Fruit fly (Drosophila melanogaster) whole organism, embryonic: Measurements from ENCODE around the gene Unc-115a.

ENCODE experiments used
- Abd-B ChIP-seq: fragments of 200-800 bp; sonication (Bioruptor generic); optimal IDR thresholded peaks from 2 replicates; lab custom pipeline; 2018; ENCODE audit warnings: missing biosample characterization, mild to moderate bottlenecking, missing genetic modification characterization, moderate library complexity
- Bdp1 ChIP-seq: fragments of 200-800 bp; sonication (Bioruptor generic); optimal IDR thresholded peaks from 3 replicates; lab custom pipeline; 2016; ENCODE audit warnings: missing biosample characterization, missing genetic modification characterization
- CG10267 ChIP-seq: fragments of 200-800 bp; sonication (Bioruptor generic); optimal IDR thresholded peaks from 2 replicates; lab custom pipeline; 2018; ENCODE audit warnings: missing biosample characterization, mild to moderate bottlenecking, missing genetic modification characterization, moderate library complexity
- CG10959 ChIP-seq: fragments of 200-800 bp; sonication (Bioruptor generic); IDR thresholded peaks from 2 replicates; pipeline ENCODE4 v1.3.6; 2022; ENCODE audit warnings: missing biosample characterization, missing genetic modification characterization
- CG12391 ChIP-seq: fragments of 200-800 bp; sonication (Bioruptor generic); optimal IDR thresholded peaks from 3 replicates; lab custom pipeline; 2018; ENCODE audit warnings: missing biosample characterization, mild to moderate bottlenecking, missing genetic modification characterization, moderate library complexity
- CG12659 ChIP-seq: fragments of 200-800 bp; sonication (Bioruptor generic); optimal IDR thresholded peaks from 3 replicates; lab custom pipeline; 2017; ENCODE audit warnings: mild to moderate bottlenecking, missing biosample characterization, missing genetic modification reagents, missing genetic modification characterization
- CG13123 ChIP-seq: fragments of 200-800 bp; sonication (Bioruptor generic); optimal IDR thresholded peaks from 2 replicates; lab custom pipeline; 2016; ENCODE audit warnings: missing biosample characterization, missing genetic modification characterization
- CG13894 ChIP-seq: fragments of 200-800 bp; sonication (Bioruptor generic); optimal IDR thresholded peaks from 3 replicates; lab custom pipeline; 2018; ENCODE audit warnings: missing biosample characterization, mild to moderate bottlenecking, missing genetic modification characterization, moderate library complexity
- CG14441 ChIP-seq: fragments of 200-800 bp; sonication (Bioruptor generic); IDR thresholded peaks from 2 replicates; pipeline ENCODE4 v1.3.6; 2022; ENCODE audit warnings: missing biosample characterization, missing genetic modification characterization
- CG14710 ChIP-seq: fragments of 200-800 bp; sonication (Bioruptor generic); optimal IDR thresholded peaks from 3 replicates; lab custom pipeline; 2019; ENCODE audit warnings: missing biosample characterization, mild to moderate bottlenecking, missing genetic modification characterization, moderate library complexity
- CG16813 ChIP-seq: fragments of 200-800 bp; sonication (Bioruptor generic); IDR thresholded peaks from 3 replicates; pipeline ENCODE4 v1.3.6; 2022; ENCODE audit warnings: missing biosample characterization, missing genetic modification characterization; ENCODE audit not compliant: partially characterized antibody
- CG17829 ChIP-seq: fragments of 200-800 bp; optimal IDR thresholded peaks from 2 replicates; lab custom pipeline; 2019; ENCODE audit warnings: missing biosample characterization, mild to moderate bottlenecking, missing genetic modification characterization, moderate library complexity
- CG2116 ChIP-seq: fragments of 200-800 bp; sonication (Bioruptor generic); optimal IDR thresholded peaks from 3 replicates; lab custom pipeline; 2018; ENCODE audit warnings: missing biosample characterization, mild to moderate bottlenecking, missing genetic modification characterization
- CG2120 ChIP-seq: fragments of 200-800 bp; sonication (Bioruptor generic); optimal IDR thresholded peaks from 3 replicates; lab custom pipeline; 2016; ENCODE audit warnings: missing biosample characterization, missing genetic modification characterization
- CG2129 ChIP-seq: fragments of 200-800 bp; sonication (Bioruptor generic); IDR thresholded peaks from 2 replicates; pipeline ENCODE4 v1.3.6; 2022; ENCODE audit warnings: missing biosample characterization, missing genetic modification characterization; ENCODE audit not compliant: partially characterized antibody
- CG6791 ChIP-seq: fragments of 200-800 bp; sonication (Bioruptor generic); IDR thresholded peaks from 3 replicates; pipeline ENCODE4 v1.3.6; 2022; ENCODE audit warnings: missing biosample characterization, missing genetic modification characterization; ENCODE audit not compliant: partially characterized antibody
- CG7963 ChIP-seq: fragments of 200-800 bp; sonication (Bioruptor generic); IDR thresholded peaks from 3 replicates; pipeline ENCODE4 v1.3.6; 2022; ENCODE audit warnings: missing biosample characterization, missing genetic modification characterization; ENCODE audit not compliant: partially characterized antibody
- CG8924 ChIP-seq: fragments of 200-800 bp; optimal IDR thresholded peaks from 3 replicates; lab custom pipeline; 2019; ENCODE audit warnings: missing biosample characterization, mild to moderate bottlenecking, missing genetic modification characterization, moderate library complexity
- CG9437 ChIP-seq: fragments of 200-800 bp; sonication (Bioruptor generic); optimal IDR thresholded peaks from 2 replicates; lab custom pipeline; 2018; ENCODE audit warnings: missing biosample characterization, mild to moderate bottlenecking, missing genetic modification characterization
- D ChIP-seq, 2 experiments: fragments of 200-800 bp in 1 of 2; fragments of >200 bp in 1 of 2; sonication (Bioruptor generic) in 1 of 2; optimal IDR thresholded peaks; 2 replicates in 1 of 2; 3 replicates in 1 of 2; lab custom pipeline; 2017; ENCODE audit warnings: mild to moderate bottlenecking in 1 of 2, missing biosample characterization in 1 of 2, missing genetic modification characterization in 1 of 2, missing genetic modification reagents in 1 of 2
- Dll ChIP-seq: fragments of 200-800 bp; sonication (Bioruptor generic); IDR thresholded peaks from 4 replicates; pipeline ENCODE4 v1.3.6; 2022; ENCODE audit warnings: missing biosample characterization, missing genetic modification characterization; ENCODE audit not compliant: partially characterized antibody
- Dp ChIP-seq: fragments of 200-800 bp; sonication (Bioruptor generic); optimal IDR thresholded peaks from 2 replicates; lab custom pipeline; 2018; ENCODE audit warnings: missing biosample characterization, mild to moderate bottlenecking, missing genetic modification characterization, moderate library complexity
- H2.0 ChIP-seq: fragments of 200-800 bp; sonication (Bioruptor generic); IDR thresholded peaks from 2 replicates; pipeline ENCODE4 v1.3.6; 2022; ENCODE audit warnings: missing biosample characterization, missing genetic modification characterization
- HmgZ ChIP-seq: fragments of 200-800 bp; sonication (Bioruptor generic); optimal IDR thresholded peaks from 2 replicates; lab custom pipeline; 2018; ENCODE audit warnings: missing biosample characterization, mild to moderate bottlenecking, missing genetic modification characterization
- MBD-R2 ChIP-seq: fragments of 200-800 bp; sonication (Bioruptor generic); IDR thresholded peaks from 2 replicates; pipeline ENCODE4 v1.3.6; 2022; ENCODE audit warnings: missing biosample characterization, missing genetic modification characterization
- MESR4 ChIP-seq: fragments of 200-800 bp; sonication (Bioruptor generic); optimal IDR thresholded peaks from 2 replicates; lab custom pipeline; 2018; ENCODE audit warnings: missing biosample characterization, mild to moderate bottlenecking, missing genetic modification characterization, moderate library complexity
- Med ChIP-seq: fragments of 200-800 bp; sonication (Bioruptor generic); peaks from one replicate; lab custom pipeline; 2016; ENCODE audit warnings: missing biosample characterization, missing genetic modification characterization, mild to moderate bottlenecking, inconsistent platforms, moderate library complexity
- NFAT ChIP-seq: fragments of 200-800 bp; sonication (Bioruptor generic); IDR thresholded peaks from 2 replicates; pipeline ENCODE4 v1.3.6; 2022; ENCODE audit warnings: missing biosample characterization, missing genetic modification characterization
- Nf-YC ChIP-seq: fragments of 200-800 bp; optimal IDR thresholded peaks from 3 replicates; lab custom pipeline; 2019; ENCODE audit warnings: missing biosample characterization, mild to moderate bottlenecking, missing genetic modification characterization, moderate library complexity
- Ptx1 ChIP-seq: fragments of 200-800 bp; sonication (Bioruptor generic); IDR thresholded peaks from 2 replicates; pipeline ENCODE4 v1.3.6; 2022; ENCODE audit warnings: missing biosample characterization, missing genetic modification characterization
- Sry-β ChIP-seq: fragments of 200-800 bp; sonication (Bioruptor generic); optimal IDR thresholded peaks from 2 replicates; lab custom pipeline; 2018; ENCODE audit warnings: missing biosample characterization, mild to moderate bottlenecking, missing genetic modification characterization, moderate library complexity
- Sry-δ ChIP-seq: fragments of 200-800 bp; sonication (Bioruptor generic); optimal IDR thresholded peaks from 2 replicates; lab custom pipeline; 2016; ENCODE audit warnings: missing biosample characterization, missing genetic modification characterization
- abd-A ChIP-seq: fragments of 200-800 bp; sonication (Bioruptor generic); optimal IDR thresholded peaks from 3 replicates; lab custom pipeline; 2019; ENCODE audit warnings: missing biosample characterization, mild to moderate bottlenecking, missing genetic modification characterization, moderate library complexity
- amos ChIP-seq: fragments of 200-800 bp; sonication (Bioruptor generic); IDR thresholded peaks from 2 replicates; pipeline ENCODE4 v1.3.6; 2022; ENCODE audit warnings: missing biosample characterization, missing genetic modification characterization; ENCODE audit not compliant: partially characterized antibody
- bbx ChIP-seq: fragments of 200-800 bp; sonication (Bioruptor generic); IDR thresholded peaks from 2 replicates; pipeline ENCODE4 v1.3.6; 2022; ENCODE audit warnings: missing biosample characterization, missing genetic modification characterization; ENCODE audit not compliant: partially characterized antibody
- chinmo ChIP-seq: fragments of 200-800 bp; sonication (Bioruptor generic); IDR thresholded peaks from 4 replicates; pipeline ENCODE4 v1.3.6; 2022; ENCODE audit warnings: missing biosample characterization, missing genetic modification characterization; ENCODE audit not compliant: partially characterized antibody
- hbn ChIP-seq: fragments of 200-800 bp; sonication (Bioruptor generic); IDR thresholded peaks from 2 replicates; pipeline ENCODE4 v1.3.6; 2022; ENCODE audit warnings: missing biosample characterization, missing genetic modification characterization; ENCODE audit not compliant: partially characterized antibody
- inv ChIP-seq: fragments of 200-800 bp; sonication (Bioruptor generic); IDR thresholded peaks from 2 replicates; pipeline ENCODE4 v1.3.6; 2022; ENCODE audit warnings: missing biosample characterization, missing genetic modification characterization; ENCODE audit not compliant: partially characterized antibody
- mld ChIP-seq: fragments of 200-800 bp; sonication (Bioruptor generic); IDR thresholded peaks from 3 replicates; pipeline ENCODE4 v1.3.6; 2022; ENCODE audit warnings: missing biosample characterization, missing genetic modification characterization; ENCODE audit not compliant: partially characterized antibody
- odd ChIP-seq: fragments of 200-800 bp; sonication (Bioruptor generic); optimal IDR thresholded peaks from 2 replicates; lab custom pipeline; 2017; ENCODE audit warnings: missing biosample characterization, mild to moderate bottlenecking, missing genetic modification characterization
- pb ChIP-seq: fragments of 200-800 bp; sonication (Bioruptor generic); optimal IDR thresholded peaks from 3 replicates; lab custom pipeline; 2016; ENCODE audit warnings: missing biosample characterization, missing genetic modification characterization
- row ChIP-seq: fragments of 200-800 bp; sonication (Bioruptor generic); IDR thresholded peaks from 3 replicates; pipeline ENCODE4 v1.3.6; 2022; ENCODE audit warnings: missing biosample characterization, missing genetic modification characterization
- sens ChIP-seq: fragments of 200-800 bp; sonication (Bioruptor generic); peaks from one replicate; lab custom pipeline; 2016; ENCODE audit warnings: missing biosample characterization, missing genetic modification characterization
- sqz ChIP-seq: fragments of 200-800 bp; sonication (Bioruptor generic); optimal IDR thresholded peaks from 3 replicates; lab custom pipeline; 2018; ENCODE audit warnings: missing biosample characterization, mild to moderate bottlenecking, missing genetic modification characterization
- stc ChIP-seq: fragments of 200-800 bp; sonication (Bioruptor generic); IDR thresholded peaks from 2 replicates; pipeline ENCODE4 v1.3.6; 2022; ENCODE audit warnings: missing biosample characterization, missing genetic modification characterization
- sug ChIP-seq: fragments of 200-800 bp; optimal IDR thresholded peaks from 2 replicates; lab custom pipeline; 2019; ENCODE audit warnings: missing biosample characterization, mild to moderate bottlenecking, missing genetic modification characterization, moderate library complexity
- tna ChIP-seq: fragments of 200-800 bp; sonication (Bioruptor generic); IDR thresholded peaks from 2 replicates; pipeline ENCODE4 v1.3.6; 2022; ENCODE audit warnings: missing biosample characterization, missing genetic modification characterization; ENCODE audit not compliant: partially characterized antibody
- zen2 ChIP-seq: fragments of 200-800 bp; sonication (Bioruptor generic); IDR thresholded peaks from 3 replicates; pipeline ENCODE4 v1.3.6; 2022; ENCODE audit warnings: missing biosample characterization, missing genetic modification characterization; ENCODE audit not compliant: partially characterized antibody

Gene Unc-115a

DNA sequence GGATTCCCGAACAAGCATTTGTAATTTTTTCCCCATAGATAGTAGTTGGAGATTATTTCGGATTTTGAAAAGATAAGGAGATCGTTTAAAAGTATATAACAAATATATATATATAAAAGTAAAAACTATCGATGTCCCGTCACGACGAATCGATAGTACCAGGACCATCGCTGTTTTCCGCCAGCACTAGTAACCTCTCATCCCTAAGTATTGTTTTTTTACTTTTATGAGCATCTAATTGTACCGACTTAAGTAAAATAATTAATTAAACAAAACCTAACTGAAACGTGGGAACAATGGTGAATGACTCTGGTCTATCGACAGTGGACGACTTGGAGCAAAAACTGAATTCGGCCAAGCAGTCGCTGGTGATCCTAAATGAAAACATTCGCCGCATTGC lies 35.5 kb upstream of the Unc-115a start, which contains the start of gene Pnn (continued):
- TF ChIP-seq tna (GFP tag; lab: Robert Waterston, UW) (peak; percentile 77), amos (GFP tag; lab: Robert Waterston, UW) (peak; percentile 93), CG12391 (tag; lab: Kevin White, UChicago) (peak; percentile 49), MESR4 (GFP tag; lab: Kevin White, UChicago) (peak; percentile 75), CG14441 (GFP tag; lab: Robert Waterston, UW) (no peak), Sry-β (peak; percentile 48), CG13123 (GFP tag; lab: Kevin White, UChicago) (no peak), Nf-YC (tag; lab: Kevin White, UChicago) (peak; percentile 32), MBD-R2 (GFP tag; lab: Robert Waterston, UW) (peak; percentile 91), stc (no peak), Sry-δ (GFP tag; lab: Kevin White, UChicago) (peak; percentile 83), CG8924 (tag; lab: Kevin White, UChicago) (peak; percentile 52), CG6791 (GFP tag; lab: Robert Waterston, UW) (peak; percentile 88), CG2129 (GFP tag; lab: Robert Waterston, UW) (peak; percentile 81), HmgZ (tag; lab: Kevin White, UChicago) (peak; percentile 21), inv (GFP tag; lab: Robert Waterston, UW) (peak; percentile 86), odd (GFP tag; lab: Kevin White, UChicago) (no peak), CG2120 (GFP tag; lab: Kevin White, UChicago) (peak; percentile 16), CG9437 (peak; percentile 22), row (GFP tag; lab: Robert Waterston, UW) (peak; percentile 84), CG17829 (peak; percentile 24), Ptx1 (no peak), chinmo (peak; percentile 61; the same call in 1 of the 4 replicates), sug (peak; percentile 10), Dp (peak; percentile 27), NFAT (GFP tag; lab: Robert Waterston, UW) (peak; percentile 30; the same call in 1 of the 2 replicates), CG12659 (peak; percentile 30), D (optimal IDR thresholded peaks at IDR 0.05; lab: Kevin White, UChicago) (no peak), D (GFP tag; optimal IDR thresholded peaks at IDR 0.05; lab: Kevin White, UChicago) (peak; percentile 16), Bdp1 (no peak), H2.0 (GFP tag; lab: Robert Waterston, UW) (no peak), hbn (GFP tag; lab: Robert Waterston, UW) (peak; percentile 87), pb (no peak), bbx (GFP tag; lab: Robert Waterston, UW) (peak; percentile 88), Abd-B (GFP tag; lab: Kevin White, UChicago) (no peak), mld (GFP tag; lab: Robert Waterston, UW) (peak; percentile 68; the same call in 1 of the 3 replicates), CG13894 (tag; lab: Kevin White, UChicago) (peak; percentile 77), Med (GFP tag; lab: Kevin White, UChicago) (peak; percentile 56), CG10959 (no peak), Dll (GFP tag; lab: Robert Waterston, UW) (peak; percentile 91), sqz (GFP tag; lab: Kevin White, UChicago) (peak; percentile 65), zen2 (GFP tag; lab: Robert Waterston, UW) (peak; percentile 85), CG7963 (GFP tag; lab: Robert Waterston, UW) (peak; percentile 87), CG14710 (tag; lab: Kevin White, UChicago) (peak; percentile 59), CG16813 (GFP tag; lab: Robert Waterston, UW) (peak; percentile 92), CG10267 (tag; lab: Kevin White, UChicago) (peak; percentile 40), sens (peak; percentile 35), CG2116 (GFP tag; lab: Kevin White, UChicago) (peak; percentile 44), abd-A (tag; lab: Kevin White, UChicago) (peak; percentile 64)
